Fruit fly (Drosophila melanogaster): ENCODE results near the gene CG17141.

The CG17141 gene

dm6 chr3R:22781412-22781811, 34.0 kb upstream of the CG17141 start (continued):
- TF ChIP-seq CG34224 (GFP tag; IDR thresholded peaks at IDR 0.05; ENCODE audit: partially characterized antibody) (0 out of 3 replicates have a peak, but pooled peaks have one; percentile 9), CG8281 (tag; optimal IDR thresholded peaks at IDR 0.05) (no peak), CG13424 (tag; optimal IDR thresholded peaks at IDR 0.05) (peak; percentile 2), Sry-β (GFP tag; optimal IDR thresholded peaks at IDR 0.05) (no peak), sob (GFP tag; IDR thresholded peaks at IDR 0.05) (peak; percentile 67; the same call in 1 of the 2 replicates), slbo (GFP tag; IDR thresholded peaks at IDR 0.05) (no peak), Spps (tag; optimal IDR thresholded peaks at IDR 0.05) (no peak), Atf6 (GFP tag; IDR thresholded peaks at IDR 0.05) (peak; percentile 68; the same call in 1 of the 2 replicates), corto (GFP tag; optimal IDR thresholded peaks at IDR 0.05) (peak; percentile 28), gcm (GFP tag; optimal IDR thresholded peaks at IDR 0.05) (peak; percentile 2), CG17359 (tag; optimal IDR thresholded peaks at IDR 0.05) (peak; percentile 2), CG1529 (GFP tag; optimal IDR thresholded peaks at IDR 0.05) (no peak), Hmr (GFP tag; optimal IDR thresholded peaks at IDR 0.05) (peak; percentile 20), MBD-R2 (GFP tag; IDR thresholded peaks at IDR 0.05) (no peak), gsb (GFP tag; IDR thresholded peaks at IDR 0.05) (peak; percentile 48; the same call in 1 of the 2 replicates), CG12659 (GFP tag; optimal IDR thresholded peaks at IDR 0.05) (peak; percentile 5), dpn (GFP tag; optimal IDR thresholded peaks at IDR 0.05) (no peak), CG18764 (GFP tag; optimal IDR thresholded peaks at IDR 0.05) (no peak), CG11247 (GFP tag; IDR thresholded peaks at IDR 0.05) (0 out of 2 replicates have a peak, but pooled peaks have one; percentile 11), CG12391 (tag; optimal IDR thresholded peaks at IDR 0.05) (no peak), CG2199 (GFP tag; IDR thresholded peaks at IDR 0.05) (0 out of 3 replicates have a peak, but pooled peaks have one; percentile 29), pros (GFP tag; optimal IDR thresholded peaks at IDR 0.05) (peak; percentile 2), chinmo (GFP tag; IDR thresholded peaks at IDR 0.05; ENCODE audit: partially characterized antibody) (peak; percentile 91), CG8924 (tag; optimal IDR thresholded peaks at IDR 0.05) (peak; percentile 9), CG1647 (GFP tag; optimal IDR thresholded peaks at IDR 0.05) (no peak), Pdp1 (GFP tag; optimal IDR thresholded peaks at IDR 0.05) (peak in 1 of 2 experiments; percentile 93), Hand (GFP tag; optimal IDR thresholded peaks at IDR 0.05) (peak; percentile 34), Blimp-1 (GFP tag; optimal IDR thresholded peaks at IDR 0.05) (peak; percentile 29), zen (tag; optimal IDR thresholded peaks at IDR 0.05) (peak; percentile 8), CG1603 (tag; optimal IDR thresholded peaks at IDR 0.05) (no peak), lov (optimal IDR thresholded peaks at IDR 0.05) (no peak), lov (GFP tag; IDR thresholded peaks at IDR 0.05) (peak; percentile 54; the same call in 1 of the 3 replicates), lbe (GFP tag; optimal IDR thresholded peaks at IDR 0.05) (peak; percentile 62), NfI (GFP tag; optimal IDR thresholded peaks at IDR 0.05) (peak; percentile 29), CG14860 (GFP tag; IDR thresholded peaks at IDR 0.05; ENCODE audit: partially characterized antibody) (no peak), bigmax (GFP tag; optimal IDR thresholded peaks at IDR 0.05) (peak; percentile 43), ci (GFP tag; IDR thresholded peaks at IDR 0.05) (peak; percentile 83; the same call in 2 of the 3 replicates), Kr (GFP tag; optimal IDR thresholded peaks at IDR 0.05) (no peak), NFAT (GFP tag; IDR thresholded peaks at IDR 0.05) (peak; percentile 60; the same call in 1 of the 2 replicates), cg (GFP tag; optimal IDR thresholded peaks at IDR 0.05) (peak; percentile 85), Nf-YC (tag; optimal IDR thresholded peaks at IDR 0.05) (peak; percentile 18), CG6272 (GFP tag; IDR thresholded peaks at IDR 0.05) (no peak), gce (GFP tag; IDR thresholded peaks at IDR 0.05) (0 out of 3 replicates have a peak, but pooled peaks have one; percentile 22), so (GFP tag; IDR thresholded peaks at IDR 0.05) (peak; percentile 78; the same call in 2 of the 3 replicates), nerfin-2 (GFP tag; IDR thresholded peaks at IDR 0.05; ENCODE audit: partially characterized antibody) (no peak), Bteb2 (GFP tag; optimal IDR thresholded peaks at IDR 0.05) (no peak), CG12769 (tag; optimal IDR thresholded peaks at IDR 0.05) (peak; percentile 7), CG34422 (GFP tag; IDR thresholded peaks at IDR 0.05) (peak; percentile 42; the same call in 1 of the 3 replicates), CG13775 (GFP tag; optimal IDR thresholded peaks at IDR 0.05) (no peak)
